Fruit fly (Drosophila melanogaster) whole organism: ENCODE data around the gene Cnx99A.

Experiments
- EcR ChIP-seq, 2 experiments: fragments of >200 bp; optimal IDR thresholded peaks; 2 replicates each; lab custom pipeline; 2017; ENCODE audit warnings: missing biosample characterization in 2 of 2, missing genetic modification characterization in 2 of 2, missing genetic modification reagents in 2 of 2
- usp ChIP-seq: fragments of >200 bp; optimal IDR thresholded peaks from 2 replicates; lab custom pipeline; 2017; ENCODE audit warnings: missing biosample characterization, missing genetic modification characterization, mixed read lengths

DNA sequence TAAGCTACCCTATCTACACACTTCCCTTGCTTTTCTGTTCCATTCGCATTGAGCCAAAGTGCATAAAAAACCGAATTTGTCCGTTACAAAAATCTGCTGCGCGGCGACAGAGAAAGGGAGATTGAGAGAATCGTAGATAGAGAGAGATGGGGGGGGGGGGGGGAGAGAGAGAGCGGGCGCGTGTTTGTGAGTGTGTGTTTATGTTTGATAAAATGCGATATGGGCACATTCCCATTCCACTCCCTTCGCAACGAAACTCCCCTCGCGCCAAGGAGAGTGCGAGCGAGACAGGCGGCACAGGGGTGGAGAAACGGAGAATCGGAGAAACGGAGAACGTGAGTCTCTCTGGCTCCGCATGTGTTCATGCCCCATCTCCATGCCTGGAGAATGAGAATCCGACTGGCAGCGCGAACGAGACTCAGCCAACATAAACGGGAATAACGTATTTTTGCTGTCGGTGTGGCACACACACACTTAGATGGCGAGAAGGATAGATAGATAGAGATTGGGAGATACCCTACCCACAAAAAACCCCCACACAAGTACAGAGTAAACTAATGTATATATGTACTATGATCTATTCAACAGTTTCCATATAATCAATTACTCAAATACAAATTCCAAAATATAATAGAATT is 32.0 kb downstream of the Cnx99A start:
- TF ChIP-seq EcR (GFP tag; optimal IDR thresholded peaks at IDR 0.05; lab: Kevin White, UChicago), result no peak
- TF ChIP-seq usp, result no peak
